Worm (Caenorhabditis elegans): ENCODE data around the gene F58E6.5.

Gene F58E6.5

ce11 chrV:9752918-9753317 is 1.4 kb downstream of the F58E6.5 start, which contains the start of gene F58E6.6:
Gene F58E6.6 (minus strand): TSS chrV:9753018.
- TF ChIP-seq snpc-4 (tag; optimal IDR thresholded peaks at IDR 0.05) (no peak), alr-1 (tag; optimal IDR thresholded peaks at IDR 0.05) (no peak), aly-2 (tag; optimal IDR thresholded peaks at IDR 0.05) (no peak), skn-1 (tag; optimal IDR thresholded peaks at IDR 0.05) (no peak), R02D3.7 (tag; optimal IDR thresholded peaks at IDR 0.05) (no peak), lin-39 (tag; optimal IDR thresholded peaks at IDR 0.05) (no peak), nhr-237 (tag; optimal IDR thresholded peaks at IDR 0.05) (no peak), Y55F3AM.14 (GFP tag; optimal IDR thresholded peaks at IDR 0.05) (no peak), elt-3 (tag; optimal IDR thresholded peaks at IDR 0.05) (no peak), nhr-23 (tag; optimal IDR thresholded peaks at IDR 0.05) (no peak), nhr-25 (tag; optimal IDR thresholded peaks at IDR 0.05) (no peak), lsy-2 (tag; optimal IDR thresholded peaks at IDR 0.05) (no peak), mdl-1 (tag; optimal IDR thresholded peaks at IDR 0.05) (no peak)

- TF ChIP-seq unc-39 (tag; optimal IDR thresholded peaks at IDR 0.05) = no peak
- TF ChIP-seq mbf-1 (tag; optimal IDR thresholded peaks at IDR 0.05) = no peak
- no peak for TF ChIP-seq ZK546.5 (tag; optimal IDR thresholded peaks at IDR 0.05)
- TF ChIP-seq unc-62 (GFP tag; optimal IDR thresholded peaks at IDR 0.05) = no peak
- no peak for TF ChIP-seq alr-1 (tag; optimal IDR thresholded peaks at IDR 0.05)
- TF ChIP-seq ceh-16 (tag; optimal IDR thresholded peaks at IDR 0.05) = no peak
- no peak for TF ChIP-seq elt-3 (tag; optimal IDR thresholded peaks at IDR 0.05)
- TF ChIP-seq nhr-6 (tag; optimal IDR thresholded peaks at IDR 0.05) = no peak
- no peak for TF ChIP-seq nhr-129 (tag; optimal IDR thresholded peaks at IDR 0.05)
- no peak for TF ChIP-seq lin-11 (tag; optimal IDR thresholded peaks at IDR 0.05)
- no peak for TF ChIP-seq peb-1 (tag; optimal IDR thresholded peaks at IDR 0.05)
- TF ChIP-seq ztf-4 (tag; optimal IDR thresholded peaks at IDR 0.05) = no peak
- no peak for TF ChIP-seq fos-1 (tag; optimal IDR thresholded peaks at IDR 0.05)
- no peak for TF ChIP-seq lin-39 (tag; optimal IDR thresholded peaks at IDR 0.05)
- TF ChIP-seq mdl-1 (tag; optimal IDR thresholded peaks at IDR 0.05) = no peak
- no peak for TF ChIP-seq zag-1 (tag; optimal IDR thresholded peaks at IDR 0.05)
- TF ChIP-seq skn-1 (tag; optimal IDR thresholded peaks at IDR 0.05) = no peak
- no peak for TF ChIP-seq ztf-1 (GFP tag; conservative IDR thresholded peaks at IDR 0.05)
- no peak for TF ChIP-seq ama-1 (optimal IDR thresholded peaks at IDR 0.05)
Measured at ce11 chrV:9750308-9750707, 4.1 kb downstream of the F58E6.5 start, which contains the start of gene F58E6.4. Gene F58E6.4 (minus strand): TSS chrV:9750408.

DNA sequence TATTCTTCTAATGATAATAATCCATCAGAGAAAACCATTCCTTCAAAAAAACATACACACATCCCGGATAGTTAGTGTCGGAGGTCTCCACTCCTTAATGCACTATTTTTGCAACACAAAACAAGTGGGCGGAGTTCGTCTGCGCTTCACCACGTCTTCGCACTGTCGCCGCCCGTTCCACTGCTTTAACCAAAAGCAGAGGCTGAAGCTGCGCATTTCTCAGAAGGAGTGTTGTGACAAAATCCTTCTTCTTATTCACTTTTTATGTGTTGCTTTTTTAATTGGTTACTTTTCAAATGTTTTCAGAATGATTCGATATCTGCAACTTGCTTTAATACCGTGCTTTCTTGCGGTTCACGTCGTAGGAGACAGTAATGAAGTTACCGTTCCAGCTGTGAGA is 9.4 kb downstream of the F58E6.5 start, which contains the start of gene F58E6.13:
Gene F58E6.13, plus strand, starts transcription at position 301 of the 400 bp plus-strand sequence.
- no peak for TF ChIP-seq nhr-77 (tag; optimal IDR thresholded peaks at IDR 0.05)
- TF ChIP-seq snpc-4 (tag; optimal IDR thresholded peaks at IDR 0.05) = no peak
- no peak for TF ChIP-seq nhr-23 (tag; optimal IDR thresholded peaks at IDR 0.05)
- TF ChIP-seq ztf-11 (tag; optimal IDR thresholded peaks at IDR 0.05) = no peak
- TF ChIP-seq egl-27 (tag; optimal IDR thresholded peaks at IDR 0.05) = no peak

- TF ChIP-seq skn-1 (tag; optimal IDR thresholded peaks at IDR 0.05) (no peak), peb-1 (tag; optimal IDR thresholded peaks at IDR 0.05) (no peak), ztf-1 (GFP tag; conservative IDR thresholded peaks at IDR 0.05) (no peak), nhr-129 (tag; optimal IDR thresholded peaks at IDR 0.05) (peak; percentile 39), lin-13 (GFP tag; optimal IDR thresholded peaks at IDR 0.05) (no peak), snpc-4 (tag; optimal IDR thresholded peaks at IDR 0.05) (no peak), nhr-10 (tag; optimal IDR thresholded peaks at IDR 0.05) (no peak), nhr-237 (tag; optimal IDR thresholded peaks at IDR 0.05) (no peak), unc-62 (GFP tag; optimal IDR thresholded peaks at IDR 0.05) (no peak), ceh-16 (tag; optimal IDR thresholded peaks at IDR 0.05) (no peak), elt-3 (tag; optimal IDR thresholded peaks at IDR 0.05) (no peak), egl-27 (tag; optimal IDR thresholded peaks at IDR 0.05) (no peak), nhr-6 (tag; optimal IDR thresholded peaks at IDR 0.05) (peak; percentile 3), elt-1 (tag; optimal IDR thresholded peaks at IDR 0.05) (no peak), mbf-1 (tag; optimal IDR thresholded peaks at IDR 0.05) (no peak), nhr-21 (tag; optimal IDR thresholded peaks at IDR 0.05) (no peak), nhr-11 (tag; optimal IDR thresholded peaks at IDR 0.05) (no peak), lin-11 (tag; optimal IDR thresholded peaks at IDR 0.05) (no peak), ztf-11 (tag; optimal IDR thresholded peaks at IDR 0.05) (no peak), sma-9 (GFP tag; optimal IDR thresholded peaks at IDR 0.05) (peak; percentile 16), sma-9 (tag; optimal IDR thresholded peaks at IDR 0.05) (no peak), nhr-23 (tag; optimal IDR thresholded peaks at IDR 0.05) (no peak), gmeb-1 (tag; optimal IDR thresholded peaks at IDR 0.05) (peak; percentile 42), ZK546.5 (tag; optimal IDR thresholded peaks at IDR 0.05) (no peak), C34F6.9 (tag; optimal IDR thresholded peaks at IDR 0.05) (no peak), fos-1 (tag; optimal IDR thresholded peaks at IDR 0.05) (peak; percentile 83), mdl-1 (tag; optimal IDR thresholded peaks at IDR 0.05) (no peak), nhr-25 (tag; optimal IDR thresholded peaks at IDR 0.05) (peak; percentile 81), zag-1 (tag; optimal IDR thresholded peaks at IDR 0.05) (no peak), ztf-4 (tag; optimal IDR thresholded peaks at IDR 0.05) (peak; percentile 36), nhr-77 (tag; optimal IDR thresholded peaks at IDR 0.05) (no peak), dmd-4 (tag; optimal IDR thresholded peaks at IDR 0.05) (no peak), unc-55 (GFP tag; optimal IDR thresholded peaks at IDR 0.05) (no peak), aly-2 (tag; optimal IDR thresholded peaks at IDR 0.05) (no peak), sem-4 (tag; optimal IDR thresholded peaks at IDR 0.05) (peak; percentile 6), crh-2 (tag; optimal IDR thresholded peaks at IDR 0.05) (peak; percentile 22), Y55F3AM.14 (GFP tag; optimal IDR thresholded peaks at IDR 0.05) (no peak), lin-39 (tag; optimal IDR thresholded peaks at IDR 0.05) (no peak), alr-1 (tag; optimal IDR thresholded peaks at IDR 0.05) (no peak), R02D3.7 (tag; optimal IDR thresholded peaks at IDR 0.05) (no peak), unc-39 (tag; optimal IDR thresholded peaks at IDR 0.05) (no peak), sma-3 (GFP tag; optimal IDR thresholded peaks at IDR 0.05) (peak; percentile 72)
Measured at ce11 chrV:9740858-9741257, 13.5 kb downstream of the F58E6.5 start, which contains the start of gene sta-2. Gene sta-2 (plus strand): TSS chrV:9741206.

Data from whole organism, L2 larva.